Fruit fly (Drosophila melanogaster) whole organism, embryonic: ENCODE data around the gene HP1e.

Experiments used
- Antp ChIP-seq: fragments of 200-800 bp; sonication (Bioruptor generic); optimal IDR thresholded peaks from 3 replicates; lab custom pipeline; 2016; ENCODE audit warnings: missing biosample characterization, missing genetic modification characterization
- Atf-2 ChIP-seq: fragments of 200-800 bp; sonication (Bioruptor generic); optimal IDR thresholded peaks from 2 replicates; lab custom pipeline; 2016; ENCODE audit warnings: missing biosample characterization, missing genetic modification characterization
- CG10267 ChIP-seq: fragments of 200-800 bp; sonication (Bioruptor generic); optimal IDR thresholded peaks from 2 replicates; lab custom pipeline; 2018; ENCODE audit warnings: missing biosample characterization, mild to moderate bottlenecking, missing genetic modification characterization, moderate library complexity
- CG10321 ChIP-seq: fragments of 200-800 bp; sonication (Bioruptor generic); IDR thresholded peaks from 2 replicates; pipeline ENCODE4 v1.3.6; 2022; ENCODE audit warnings: missing biosample characterization, missing genetic modification characterization
- CG10565 ChIP-seq: fragments of 200-800 bp; sonication (Bioruptor generic); optimal IDR thresholded peaks from 3 replicates; lab custom pipeline; 2016; ENCODE audit warnings: missing biosample characterization, mild to moderate bottlenecking, missing genetic modification characterization
- CG12071 ChIP-seq: fragments of 200-800 bp; sonication (Bioruptor generic); optimal IDR thresholded peaks from 3 replicates; lab custom pipeline; 2018; ENCODE audit warnings: missing biosample characterization, mild to moderate bottlenecking, missing genetic modification characterization
- CG12391 ChIP-seq: fragments of 200-800 bp; sonication (Bioruptor generic); optimal IDR thresholded peaks from 3 replicates; lab custom pipeline; 2018; ENCODE audit warnings: missing biosample characterization, mild to moderate bottlenecking, missing genetic modification characterization, moderate library complexity
- CG13123 ChIP-seq: fragments of 200-800 bp; sonication (Bioruptor generic); optimal IDR thresholded peaks from 2 replicates; lab custom pipeline; 2016; ENCODE audit warnings: missing biosample characterization, missing genetic modification characterization
- CG15696 ChIP-seq: fragments of 200-800 bp; sonication (Bioruptor generic); optimal IDR thresholded peaks from 2 replicates; lab custom pipeline; 2019; ENCODE audit warnings: missing biosample characterization, mild to moderate bottlenecking, missing genetic modification characterization, moderate library complexity
- CG1603 ChIP-seq: fragments of 200-800 bp; sonication (Bioruptor generic); optimal IDR thresholded peaks from 2 replicates; lab custom pipeline; 2019; ENCODE audit warnings: missing biosample characterization, mild to moderate bottlenecking, missing genetic modification characterization, moderate library complexity
- CG17186 ChIP-seq: fragments of 200-800 bp; sonication (Bioruptor generic); optimal IDR thresholded peaks from 3 replicates; lab custom pipeline; 2017; ENCODE audit warnings: missing biosample characterization, missing genetic modification reagents, missing genetic modification characterization
- CG17361 ChIP-seq: fragments of 200-800 bp; sonication (Bioruptor generic); IDR thresholded peaks from 3 replicates; pipeline ENCODE4 v1.3.6; 2022; ENCODE audit warnings: missing biosample characterization, missing genetic modification characterization
- CG17385 ChIP-seq: fragments of 200-800 bp; sonication (Bioruptor generic); optimal IDR thresholded peaks from 3 replicates; lab custom pipeline; 2018; ENCODE audit warnings: missing biosample characterization, mild to moderate bottlenecking, missing genetic modification characterization
- CG2120 ChIP-seq: fragments of 200-800 bp; sonication (Bioruptor generic); optimal IDR thresholded peaks from 3 replicates; lab custom pipeline; 2016; ENCODE audit warnings: missing biosample characterization, missing genetic modification characterization
- CG2202 ChIP-seq: fragments of 200-800 bp; sonication (Bioruptor generic); optimal IDR thresholded peaks from 2 replicates; lab custom pipeline; 2018; ENCODE audit warnings: missing biosample characterization, mild to moderate bottlenecking, missing genetic modification characterization
- CG4424 ChIP-seq: fragments of 200-800 bp; sonication (Bioruptor generic); optimal IDR thresholded peaks from 3 replicates; lab custom pipeline; 2016; ENCODE audit warnings: missing biosample characterization, missing genetic modification characterization
- CG7271 ChIP-seq: fragments of 200-800 bp; sonication (Bioruptor generic); optimal IDR thresholded peaks from 2 replicates; lab custom pipeline; 2018; ENCODE audit warnings: missing biosample characterization, mild to moderate bottlenecking, missing genetic modification characterization, moderate library complexity
- CG8478 ChIP-seq: fragments of >200 bp; optimal IDR thresholded peaks from 2 replicates; lab custom pipeline; 2018
- CG9437 ChIP-seq: fragments of 200-800 bp; sonication (Bioruptor generic); optimal IDR thresholded peaks from 2 replicates; lab custom pipeline; 2018; ENCODE audit warnings: missing biosample characterization, mild to moderate bottlenecking, missing genetic modification characterization
- Dek ChIP-seq: fragments of 200-800 bp; sonication (Bioruptor generic); optimal IDR thresholded peaks from 3 replicates; lab custom pipeline; 2019; ENCODE audit warnings: missing biosample characterization, mild to moderate bottlenecking, missing genetic modification characterization, moderate library complexity
- Dip2 ChIP-seq: fragments of 200-800 bp; sonication (Bioruptor generic); IDR thresholded peaks from 2 replicates; pipeline ENCODE4 v1.3.6; 2022; ENCODE audit warnings: missing biosample characterization, missing genetic modification characterization
- ERR ChIP-seq: fragments of 200-800 bp; sonication (Bioruptor generic); optimal IDR thresholded peaks from 2 replicates; lab custom pipeline; 2016; ENCODE audit warnings: missing biosample characterization, missing genetic modification characterization
- HLH54F ChIP-seq: fragments of 200-800 bp; sonication (Bioruptor generic); optimal IDR thresholded peaks from 3 replicates; lab custom pipeline; 2016; ENCODE audit warnings: missing biosample characterization, missing genetic modification characterization
- HmgD ChIP-seq: fragments of 200-800 bp; sonication (Bioruptor generic); optimal IDR thresholded peaks from 3 replicates; lab custom pipeline; 2016; ENCODE audit warnings: missing biosample characterization, missing genetic modification characterization
- Max ChIP-seq: fragments of 200-800 bp; sonication (Bioruptor generic); optimal IDR thresholded peaks from 2 replicates; lab custom pipeline; 2016; ENCODE audit warnings: missing biosample characterization, mild to moderate bottlenecking, missing genetic modification characterization
- Mrtf ChIP-seq: fragments of 200-800 bp; sonication (Bioruptor generic); IDR thresholded peaks from 3 replicates; pipeline ENCODE4 v1.3.6; 2022; ENCODE audit warnings: missing biosample characterization, missing genetic modification characterization
- NC2α ChIP-seq: fragments of 200-800 bp; sonication (Bioruptor generic); optimal IDR thresholded peaks from 2 replicates; lab custom pipeline; 2016; ENCODE audit warnings: missing biosample characterization, missing genetic modification characterization
- Nf-YC ChIP-seq: fragments of 200-800 bp; optimal IDR thresholded peaks from 3 replicates; lab custom pipeline; 2019; ENCODE audit warnings: missing biosample characterization, mild to moderate bottlenecking, missing genetic modification characterization, moderate library complexity
- Side ChIP-seq: fragments of 200-800 bp; sonication (Bioruptor generic); optimal IDR thresholded peaks from 2 replicates; lab custom pipeline; 2016; ENCODE audit warnings: missing biosample characterization, missing genetic modification characterization
- Sox102F ChIP-seq: fragments of 200-800 bp; sonication (Bioruptor generic); optimal IDR thresholded peaks from 2 replicates; lab custom pipeline; 2018; ENCODE audit warnings: missing biosample characterization, mild to moderate bottlenecking, missing genetic modification characterization, moderate library complexity
- TFAM ChIP-seq: fragments of 200-800 bp; sonication (Bioruptor generic); optimal IDR thresholded peaks from 2 replicates; lab custom pipeline; 2017; ENCODE audit warnings: missing biosample characterization, missing genetic modification characterization, inconsistent platforms
- Tbp ChIP-seq: fragments of >200 bp; optimal IDR thresholded peaks from 2 replicates; lab custom pipeline; 2018; ENCODE audit warnings: missing biosample characterization, missing genetic modification characterization
- Vsx1 ChIP-seq: fragments of 200-800 bp; sonication (Bioruptor generic); optimal IDR thresholded peaks from 2 replicates; lab custom pipeline; 2017; ENCODE audit warnings: missing biosample characterization, mild to moderate bottlenecking, missing genetic modification characterization, missing genetic modification reagents
- ac ChIP-seq: fragments of 200-800 bp; sonication (Bioruptor generic); optimal IDR thresholded peaks from 3 replicates; lab custom pipeline; 2017; ENCODE audit warnings: missing biosample characterization, mild to moderate bottlenecking, missing genetic modification characterization
- bcd ChIP-seq: fragments of 200-800 bp; sonication (Bioruptor generic); optimal IDR thresholded peaks from 2 replicates; lab custom pipeline; 2017; ENCODE audit warnings: missing biosample characterization, mild to moderate bottlenecking, missing genetic modification characterization
- caup ChIP-seq: fragments of 200-800 bp; sonication (Bioruptor generic); optimal IDR thresholded peaks from 3 replicates; lab custom pipeline; 2017; ENCODE audit warnings: missing biosample characterization, mild to moderate bottlenecking, missing genetic modification characterization, moderate library complexity; ENCODE audit not compliant: severe bottlenecking
- chinmo ChIP-seq: fragments of 200-800 bp; sonication (Bioruptor generic); IDR thresholded peaks from 4 replicates; pipeline ENCODE4 v1.3.6; 2022; ENCODE audit warnings: missing biosample characterization, missing genetic modification characterization; ENCODE audit not compliant: partially characterized antibody
- dati ChIP-seq: fragments of 200-800 bp; sonication (Bioruptor generic); IDR thresholded peaks from 2 replicates; pipeline ENCODE4 v1.3.6; 2022; ENCODE audit warnings: missing biosample characterization, missing genetic modification characterization
- ems ChIP-seq: fragments of 200-800 bp; sonication (Bioruptor generic); optimal IDR thresholded peaks from 3 replicates; lab custom pipeline; 2016; ENCODE audit warnings: missing biosample characterization, missing genetic modification characterization
- fd3F ChIP-seq: fragments of 200-800 bp; sonication (Bioruptor generic); optimal IDR thresholded peaks from 2 replicates; lab custom pipeline; 2018; ENCODE audit warnings: missing biosample characterization, mild to moderate bottlenecking, missing genetic modification characterization, moderate library complexity
- gem ChIP-seq: fragments of 200-800 bp; sonication (Bioruptor generic); optimal IDR thresholded peaks from 2 replicates; lab custom pipeline; 2019; ENCODE audit warnings: missing biosample characterization, mild to moderate bottlenecking, missing genetic modification characterization, moderate library complexity
- hbn ChIP-seq: fragments of 200-800 bp; sonication (Bioruptor generic); IDR thresholded peaks from 2 replicates; pipeline ENCODE4 v1.3.6; 2022; ENCODE audit warnings: missing biosample characterization, missing genetic modification characterization; ENCODE audit not compliant: partially characterized antibody
- insv ChIP-seq, 2 experiments: fragments of 200-800 bp; sonication (Bioruptor generic); optimal IDR thresholded peaks; 3 replicates each; lab custom pipeline; 2016 to 2018; ENCODE audit warnings: missing biosample characterization in 2 of 2, missing genetic modification characterization in 2 of 2
- kni ChIP-seq: fragments of 200-800 bp; sonication (Bioruptor generic); optimal IDR thresholded peaks from 3 replicates; lab custom pipeline; 2017; ENCODE audit warnings: mild to moderate bottlenecking, missing biosample characterization, missing genetic modification reagents, missing genetic modification characterization
- lola ChIP-seq, 3 experiments: fragments of >200 bp in 2 of 3; fragments of 200-800 bp in 1 of 3; sonication (Bioruptor generic) in 1 of 3; optimal IDR thresholded peaks; 2 replicates each; lab custom pipeline; 2017 to 2019; ENCODE audit warnings: missing biosample characterization in 3 of 3, missing genetic modification characterization in 3 of 3, mild to moderate bottlenecking in 1 of 3, moderate library complexity in 1 of 3
- nmo ChIP-seq: fragments of 200-800 bp; sonication (Bioruptor generic); optimal IDR thresholded peaks from 2 replicates; lab custom pipeline; 2018; ENCODE audit warnings: missing biosample characterization, mild to moderate bottlenecking, missing genetic modification characterization, moderate library complexity
- run ChIP-seq: fragments of 200-800 bp; sonication (Bioruptor generic); optimal IDR thresholded peaks from 3 replicates; lab custom pipeline; 2018; ENCODE audit warnings: missing biosample characterization, mild to moderate bottlenecking, missing genetic modification characterization
- sens ChIP-seq: fragments of 200-800 bp; sonication (Bioruptor generic); peaks from one replicate; lab custom pipeline; 2016; ENCODE audit warnings: missing biosample characterization, missing genetic modification characterization
- ssp ChIP-seq: fragments of 200-800 bp; sonication (Bioruptor generic); IDR thresholded peaks from 2 replicates; pipeline ENCODE4 v1.3.6; 2022; ENCODE audit warnings: missing biosample characterization, missing genetic modification characterization
- stwl ChIP-seq: fragments of 200-800 bp; sonication (Bioruptor generic); optimal IDR thresholded peaks from 3 replicates; lab custom pipeline; 2018; ENCODE audit warnings: missing biosample characterization, mild to moderate bottlenecking, missing genetic modification characterization, moderate library complexity
- usp ChIP-seq: fragments of >200 bp; optimal IDR thresholded peaks from 2 replicates; lab custom pipeline; 2017; ENCODE audit warnings: missing biosample characterization, missing genetic modification characterization
- zen ChIP-seq: fragments of 200-800 bp; sonication (Bioruptor generic); optimal IDR thresholded peaks from 3 replicates; lab custom pipeline; 2018; ENCODE audit warnings: missing biosample characterization, mild to moderate bottlenecking, missing genetic modification characterization, moderate library complexity

HP1e gene

DNA sequence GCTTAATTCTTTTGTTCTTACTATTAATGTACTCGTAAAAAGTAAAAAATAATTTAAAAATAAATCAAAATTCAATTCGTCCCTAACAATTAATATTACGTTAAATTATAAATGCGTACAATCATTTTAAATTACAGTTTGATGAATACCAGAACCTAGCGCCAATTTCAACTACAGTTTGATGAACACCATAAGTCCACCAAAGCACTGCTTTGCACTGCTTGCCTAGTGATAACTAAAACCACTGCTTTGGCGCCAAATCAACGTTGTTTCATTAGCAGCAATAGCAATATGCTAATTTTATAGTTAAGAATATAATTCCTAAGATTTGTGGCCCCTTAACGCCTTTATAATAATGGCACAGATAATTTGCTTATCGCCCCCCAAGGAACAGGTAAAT is 7.2 kb downstream of the HP1e start (continued):
- TF ChIP-seq Dip2 (GFP tag; lab: Robert Waterston, UW), result no peak
- no peak for TF ChIP-seq fd3F (GFP tag; lab: Kevin White, UChicago)
- peak; percentile 57 for TF ChIP-seq CG1603 (tag; lab: Kevin White, UChicago)
- TF ChIP-seq Tbp (GFP tag; lab: Kevin White, UChicago), result no peak
- no peak for TF ChIP-seq CG4424 (GFP tag; lab: Kevin White, UChicago)
- no peak for TF ChIP-seq CG10321 (GFP tag; lab: Robert Waterston, UW)
- TF ChIP-seq chinmo (GFP tag; lab: Robert Waterston, UW), result 0 out of 4 replicates have a peak, but pooled peaks have one; percentile 49
- no peak for TF ChIP-seq ems (GFP tag; lab: Kevin White, UChicago)
- TF ChIP-seq CG17385 (GFP tag; lab: Kevin White, UChicago), result no peak
- TF ChIP-seq Side (GFP tag; lab: Kevin White, UChicago), result no peak
- peak; percentile 43 for TF ChIP-seq nmo (GFP tag; lab: Kevin White, UChicago)
- peak; percentile 80 for TF ChIP-seq HmgD
- TF ChIP-seq bcd, result no peak
- TF ChIP-seq kni, result no peak
- TF ChIP-seq sens (GFP tag; lab: Kevin White, UChicago), result peak; percentile 21
- no peak for TF ChIP-seq run (tag; lab: Kevin White, UChicago)
- TF ChIP-seq ac (GFP tag; lab: Kevin White, UChicago), result no peak
- TF ChIP-seq dati (GFP tag; lab: Robert Waterston, UW), result no peak
- TF ChIP-seq usp (GFP tag; lab: Kevin White, UChicago), result no peak
- TF ChIP-seq zen (tag; lab: Kevin White, UChicago), result peak; percentile 61
- TF ChIP-seq Atf-2, result no peak
- no peak for TF ChIP-seq ssp (GFP tag; lab: Robert Waterston, UW)
- TF ChIP-seq Vsx1, result no peak
- no peak for TF ChIP-seq NC2α (GFP tag; lab: Kevin White, UChicago)
- no peak for TF ChIP-seq CG17361 (GFP tag; lab: Robert Waterston, UW)
- TF ChIP-seq Antp (GFP tag; lab: Kevin White, UChicago), result no peak
- no peak for TF ChIP-seq hbn
- no peak for TF ChIP-seq insv (GFP tag; optimal IDR thresholded peaks at IDR 0.05; lab: Kevin White, UChicago)
- TF ChIP-seq CG12071 (GFP tag; lab: Kevin White, UChicago), result no peak
- TF ChIP-seq CG2120 (GFP tag; lab: Kevin White, UChicago), result no peak
- TF ChIP-seq CG15696 (tag; lab: Kevin White, UChicago), result no peak
- TF ChIP-seq ERR, result no peak
- TF ChIP-seq lola (GFP tag; optimal IDR thresholded peaks at IDR 0.05; lab: Kevin White, UChicago), result no peak
- peak; percentile 71 for TF ChIP-seq CG8478
- TF ChIP-seq CG2202 (tag; lab: Kevin White, UChicago), result no peak
- TF ChIP-seq Sox102F, result no peak
- peak; percentile 24 for TF ChIP-seq Nf-YC (tag; lab: Kevin White, UChicago)
- no peak for TF ChIP-seq CG12391
- no peak for TF ChIP-seq HLH54F (GFP tag; lab: Kevin White, UChicago)
- no peak for TF ChIP-seq TFAM
- TF ChIP-seq Max, result no peak
- TF ChIP-seq stwl, result peak; percentile 82
- peak; percentile 27 for TF ChIP-seq Dek (tag; lab: Kevin White, UChicago)
- no peak for TF ChIP-seq CG9437 (GFP tag; lab: Kevin White, UChicago)
- no peak for TF ChIP-seq CG13123
- no peak for TF ChIP-seq CG10565
- TF ChIP-seq CG10267 (tag; lab: Kevin White, UChicago), result no peak
- no peak for TF ChIP-seq CG7271
- TF ChIP-seq Mrtf (GFP tag; lab: Robert Waterston, UW), result no peak
- TF ChIP-seq caup (GFP tag; lab: Kevin White, UChicago), result no peak
- TF ChIP-seq CG17186 (GFP tag; lab: Kevin White, UChicago), result no peak
- TF ChIP-seq gem (tag; lab: Kevin White, UChicago), result no peak
